Fruit fly (Drosophila melanogaster): ENCODE data around the gene CG10098.

CG10098 gene

DNA sequence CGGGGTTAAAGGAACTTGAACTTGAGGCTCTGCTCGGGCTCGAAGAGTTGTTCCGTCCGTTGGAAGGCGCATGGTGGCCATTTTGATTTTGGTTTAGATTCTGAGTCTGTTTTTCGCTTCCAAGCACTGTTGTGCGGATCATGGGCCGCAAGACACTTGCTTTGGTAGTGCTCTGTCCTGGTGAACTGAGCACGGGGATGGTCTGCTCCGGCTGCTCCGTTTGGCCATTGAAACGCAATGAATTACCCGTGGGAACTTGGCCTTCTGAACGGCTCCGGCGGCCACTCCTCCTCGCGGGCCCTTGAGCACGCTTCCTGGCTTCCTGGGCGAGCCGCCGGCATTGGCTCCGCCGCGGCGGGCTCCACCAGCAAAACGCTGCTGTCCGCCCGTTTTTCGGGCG lies 44.6 kb upstream of the CG10098 start (continued):
- 0 out of 2 replicates have a peak, but pooled peaks have one; percentile 34 for TF ChIP-seq tna (GFP tag; IDR thresholded peaks at IDR 0.05; ENCODE audit: partially characterized antibody)
- TF ChIP-seq CG13624 (GFP tag; optimal IDR thresholded peaks at IDR 0.05): no peak
- TF ChIP-seq inv (GFP tag; IDR thresholded peaks at IDR 0.05; ENCODE audit: partially characterized antibody): peak; percentile 20; the same call in 1 of the 2 replicates
- peak; percentile 26 for TF ChIP-seq h (optimal IDR thresholded peaks at IDR 0.05)
- TF ChIP-seq Atf6 (GFP tag; IDR thresholded peaks at IDR 0.05): no peak

DNA sequence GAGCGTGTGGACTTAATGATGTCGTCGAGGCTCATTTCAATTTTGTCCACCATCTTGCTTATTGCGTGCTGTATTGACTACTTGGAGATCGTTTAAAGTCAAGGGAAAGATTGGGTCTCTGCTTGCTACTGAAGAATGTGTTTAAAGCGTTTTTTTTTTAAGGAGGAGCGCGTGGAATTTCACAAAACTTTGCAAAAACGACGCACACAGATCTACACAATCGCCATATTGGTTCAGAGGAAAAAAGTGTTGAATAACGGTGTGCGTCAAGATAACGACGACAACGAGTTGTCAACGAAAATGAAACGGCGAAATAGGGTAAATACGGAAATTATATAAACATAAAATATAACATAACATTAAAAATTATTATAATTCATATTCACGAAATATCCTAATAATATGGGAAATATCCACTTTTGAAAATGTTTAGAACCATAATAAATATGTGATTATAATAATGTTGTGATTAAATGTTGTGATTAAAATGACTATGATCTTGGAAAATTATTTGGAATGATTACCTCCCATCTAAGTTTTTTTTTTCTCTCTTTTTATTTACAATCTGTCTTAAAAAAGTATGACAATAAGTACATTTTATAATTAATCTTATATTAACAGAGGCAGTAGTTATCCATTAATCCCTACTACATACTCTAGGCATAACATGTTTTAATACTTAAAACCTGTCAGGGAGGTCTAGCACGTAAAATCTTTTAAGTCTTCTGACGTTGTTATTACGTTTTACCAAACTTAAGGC lies 44.0 kb upstream of the CG10098 start, which contains the start of gene Ref1:
TSS of gene Ref1 (minus strand) at position 231 of the 760 bp plus-strand sequence.
- peak; percentile 91 for TF ChIP-seq CG10267 (tag; optimal IDR thresholded peaks at IDR 0.05)
- TF ChIP-seq Atf3 (GFP tag; optimal IDR thresholded peaks at IDR 0.05): no peak
- TF ChIP-seq CG8478 (optimal IDR thresholded peaks at IDR 0.05): no peak
- peak; percentile 77 for TF ChIP-seq row (GFP tag; IDR thresholded peaks at IDR 0.05)
- peak; percentile 23 for TF ChIP-seq nmo (GFP tag; optimal IDR thresholded peaks at IDR 0.05)
- peak; percentile 47 for TF ChIP-seq sd (tag; optimal IDR thresholded peaks at IDR 0.05)
- no peak for TF ChIP-seq CG13775 (GFP tag; optimal IDR thresholded peaks at IDR 0.05)
- TF ChIP-seq Dll (GFP tag; IDR thresholded peaks at IDR 0.05; ENCODE audit: partially characterized antibody): no peak
- TF ChIP-seq CG30403 (GFP tag; optimal IDR thresholded peaks at IDR 0.05): no peak
- TF ChIP-seq phol (tag; optimal IDR thresholded peaks at IDR 0.05): peak; percentile 100
- no peak for TF ChIP-seq B-H1 (GFP tag; IDR thresholded peaks at IDR 0.05)
- peak; percentile 77 for TF ChIP-seq CG11723 (GFP tag; optimal IDR thresholded peaks at IDR 0.05)
- TF ChIP-seq CG32767 (GFP tag; IDR thresholded peaks at IDR 0.05): no peak
- TF ChIP-seq CG17802 (tag; optimal IDR thresholded peaks at IDR 0.05): peak; percentile 91
- TF ChIP-seq CG8281 (tag; optimal IDR thresholded peaks at IDR 0.05): no peak
- TF ChIP-seq CG1024 (GFP tag; IDR thresholded peaks at IDR 0.05): peak; percentile 93
- no peak for TF ChIP-seq emc (GFP tag; optimal IDR thresholded peaks at IDR 0.05)
- TF ChIP-seq lola (GFP tag; optimal IDR thresholded peaks at IDR 0.05): no peak
- peak; percentile 8 for TF ChIP-seq sug (tag; optimal IDR thresholded peaks at IDR 0.05)
- no peak for TF ChIP-seq Hr78 (GFP tag; optimal IDR thresholded peaks at IDR 0.05)
- TF ChIP-seq gsb-n (tag; optimal IDR thresholded peaks at IDR 0.05): no peak
- peak; percentile 50 for TF ChIP-seq Ets97D (GFP tag; optimal IDR thresholded peaks at IDR 0.05)
- peak; percentile 35 for TF ChIP-seq zen (tag; optimal IDR thresholded peaks at IDR 0.05)
- TF ChIP-seq MBD-R2 (GFP tag; IDR thresholded peaks at IDR 0.05): peak; percentile 39; the same call in 1 of the 2 replicates
- TF ChIP-seq C15 (GFP tag; IDR thresholded peaks at IDR 0.05): no peak
- TF ChIP-seq YL-1 (GFP tag; optimal IDR thresholded peaks at IDR 0.05): peak; percentile 93
- TF ChIP-seq ssp (GFP tag; IDR thresholded peaks at IDR 0.05): peak; percentile 92
- no peak for TF ChIP-seq CG9932 (GFP tag; IDR thresholded peaks at IDR 0.05)
- 0 out of 3 replicates have a peak, but pooled peaks have one; percentile 12 for TF ChIP-seq Opbp (GFP tag; IDR thresholded peaks at IDR 0.05; ENCODE audit: partially characterized antibody)
- TF ChIP-seq dmrt11E (tag; optimal IDR thresholded peaks at IDR 0.05): peak; percentile 17
- TF ChIP-seq HLH54F (GFP tag; optimal IDR thresholded peaks at IDR 0.05): no peak
- 0 out of 3 replicates have a peak, but pooled peaks have one; percentile 30 for TF ChIP-seq CG17361 (GFP tag; IDR thresholded peaks at IDR 0.05)
- peak; percentile 72 for TF ChIP-seq CG12659 (GFP tag; optimal IDR thresholded peaks at IDR 0.05)
- peak; percentile 4 for TF ChIP-seq grau (tag; optimal IDR thresholded peaks at IDR 0.05)
- TF ChIP-seq Pdp1 (GFP tag; optimal IDR thresholded peaks at IDR 0.05): peak in 1 of 2 experiments; percentile 91
- TF ChIP-seq CG4617 (GFP tag; optimal IDR thresholded peaks at IDR 0.05; ENCODE audit: borderline replicate concordance): peak; percentile 78
- peak; percentile 7 for TF ChIP-seq trem (tag; optimal IDR thresholded peaks at IDR 0.05)
- no peak for TF ChIP-seq gcm (GFP tag; optimal IDR thresholded peaks at IDR 0.05)
- no peak for TF ChIP-seq CG4360 (GFP tag; IDR thresholded peaks at IDR 0.05)
- TF ChIP-seq Dek (tag; optimal IDR thresholded peaks at IDR 0.05): no peak
- 0 out of 2 replicates have a peak, but pooled peaks have one; percentile 6 for TF ChIP-seq NFAT (GFP tag; IDR thresholded peaks at IDR 0.05)
- TF ChIP-seq pzg (GFP tag; optimal IDR thresholded peaks at IDR 0.05): peak; percentile 53
